Worm (Caenorhabditis elegans) whole organism, L1 larva: ENCODE results near the gene rrc-1.
A peak's percentile ranks its signal among the peaks of the same experiment; 100 is the strongest.

Experiments used
- C04F5.9 ChIP-seq: sonication (generic microtip); optimal IDR thresholded peaks from 2 replicates; lab custom pipeline; 2016; ENCODE audit warnings: missing genetic modification characterization, missing compliant biosample characterization
- C16A3.4 ChIP-seq: fragments of 150-350 bp; optimal IDR thresholded peaks from 2 replicates; lab custom pipeline; 2014; ENCODE audit warnings: missing biosample characterization, missing genetic modification characterization
- C34B4.2 ChIP-seq: sonication (generic microtip); optimal IDR thresholded peaks from 2 replicates; lab custom pipeline; 2017; ENCODE audit warnings: mild to moderate bottlenecking, missing genetic modification characterization, missing compliant biosample characterization
- Y116A8C.19 ChIP-seq: sonication (generic microtip); optimal IDR thresholded peaks from 2 replicates; lab custom pipeline; 2016; ENCODE audit warnings: missing compliant biosample characterization, missing genetic modification characterization, borderline replicate concordance
- aha-1 ChIP-seq: fragments of 150-350 bp; optimal IDR thresholded peaks from 2 replicates; lab custom pipeline; 2014; ENCODE audit warnings: missing biosample characterization, missing genetic modification characterization
- alr-1 ChIP-seq: fragments of 200-800 bp; sonication (Bioruptor generic); optimal IDR thresholded peaks from 2 replicates; lab custom pipeline; 2018; ENCODE audit warnings: borderline replicate concordance, mild to moderate bottlenecking, missing genetic modification characterization, missing compliant biosample characterization
- ama-1 ChIP-seq: fragments of 150-350 bp; optimal IDR thresholded peaks from 2 replicates; lab custom pipeline; 2014
- ceh-63 ChIP-seq: fragments of 200-800 bp; sonication (Bioruptor generic); optimal IDR thresholded peaks from 2 replicates; lab custom pipeline; 2018; ENCODE audit warnings: mild to moderate bottlenecking, missing genetic modification characterization, missing compliant biosample characterization
- ceh-82 ChIP-seq, 3 experiments: fragments of 150-350 bp in 1 of 3; sonication (generic microtip) in 2 of 3; optimal IDR thresholded peaks; 2 replicates each; lab custom pipeline; 2014 to 2017; ENCODE audit warnings: missing biosample characterization in 3 of 3, missing genetic modification characterization in 3 of 3
- ces-1 ChIP-seq: fragments of 150-350 bp; optimal IDR thresholded peaks from 2 replicates; lab custom pipeline; 2014; ENCODE audit warnings: missing biosample characterization, missing genetic modification reagents, missing genetic modification characterization
- efl-1 ChIP-seq, 4 experiments: fragments of 150-350 bp; optimal IDR thresholded peaks in 3 of 4; peaks in 1 of 4; 1 replicate in 1 of 4; 2 replicates in 3 of 4; lab custom pipeline; 2014; ENCODE audit warnings: missing biosample characterization in 2 of 4, missing genetic modification characterization in 2 of 4, missing genetic modification reagents in 2 of 4
- egl-27 ChIP-seq, 2 experiments: fragments of 150-350 bp in 1 of 2; sonication (generic microtip); optimal IDR thresholded peaks; 3 replicates each; lab custom pipeline; 2017 to 2018; ENCODE audit warnings: missing biosample characterization in 2 of 2, missing genetic modification characterization in 2 of 2, missing genetic modification reagents in 2 of 2
- elt-3 ChIP-seq, 6 experiments: fragments of 150-350 bp in 1 of 6; sonication (generic microtip); optimal IDR thresholded peaks; 2 replicates each; lab custom pipeline; 2017 to 2018; ENCODE audit warnings: missing biosample characterization in 6 of 6, missing genetic modification characterization in 6 of 6, inconsistent platforms in 1 of 6
- fkh-10 ChIP-seq: sonication (generic microtip); optimal IDR thresholded peaks from 2 replicates; lab custom pipeline; 2017; ENCODE audit warnings: missing biosample characterization, missing genetic modification reagents, missing genetic modification characterization
- fkh-4 ChIP-seq: sonication (generic microtip); optimal IDR thresholded peaks from 2 replicates; lab custom pipeline; 2016; ENCODE audit warnings: missing compliant biosample characterization, missing genetic modification characterization, borderline replicate concordance
- hlh-4 ChIP-seq: sonication (generic microtip); optimal IDR thresholded peaks from 2 replicates; lab custom pipeline; 2016; ENCODE audit warnings: mild to moderate bottlenecking, missing genetic modification characterization, missing compliant biosample characterization
- hpl-2 ChIP-seq: fragments of 150-350 bp; optimal IDR thresholded peaks from 2 replicates; lab custom pipeline; 2014; ENCODE audit warnings: missing biosample characterization, missing genetic modification reagents, missing genetic modification characterization
- irx-1 ChIP-seq: sonication (generic microtip); optimal IDR thresholded peaks from 2 replicates; lab custom pipeline; 2016; ENCODE audit warnings: missing genetic modification characterization, missing compliant biosample characterization
- jun-1 ChIP-seq: fragments of 150-350 bp; optimal IDR thresholded peaks from 2 replicates; lab custom pipeline; 2014; ENCODE audit warnings: missing biosample characterization, missing genetic modification reagents, missing genetic modification characterization
- lin-13 ChIP-seq: fragments of 150-350 bp; optimal IDR thresholded peaks from 2 replicates; lab custom pipeline; 2014; ENCODE audit warnings: missing biosample characterization, missing genetic modification reagents, missing genetic modification characterization
- lin-14 ChIP-seq: fragments of 200-800 bp; sonication (Bioruptor generic); optimal IDR thresholded peaks from 2 replicates; lab custom pipeline; 2018; ENCODE audit warnings: mild to moderate bottlenecking, missing genetic modification characterization, moderate library complexity, missing compliant biosample characterization
- lin-35 ChIP-seq, 2 experiments: fragments of 150-350 bp; optimal IDR thresholded peaks; 2 replicates each; lab custom pipeline; 2014; ENCODE audit warnings: missing biosample characterization in 2 of 2, missing genetic modification characterization in 2 of 2, missing genetic modification reagents in 2 of 2
- lin-39 ChIP-seq: fragments of 150-350 bp; optimal IDR thresholded peaks from 2 replicates; lab custom pipeline; 2014; ENCODE audit warnings: missing biosample characterization, missing genetic modification reagents, missing genetic modification characterization
- lir-3 ChIP-seq: sonication (generic microtip); optimal IDR thresholded peaks from 2 replicates; lab custom pipeline; 2016; ENCODE audit warnings: mild to moderate bottlenecking, missing genetic modification characterization, moderate library complexity, missing compliant biosample characterization; ENCODE audit not compliant: poor library complexity
- lsy-2 ChIP-seq, 2 experiments: fragments of 150-350 bp; optimal IDR thresholded peaks; 2 replicates each; lab custom pipeline; 2014; ENCODE audit warnings: missing biosample characterization in 2 of 2, missing genetic modification characterization in 2 of 2
- mab-9 ChIP-seq: fragments of 200-800 bp; sonication (Bioruptor generic); IDR thresholded peaks from 2 replicates; pipeline ENCODE4 v1.3.6; 2022; ENCODE audit warnings: missing genetic modification reagents, missing genetic modification characterization, missing compliant biosample characterization
- mep-1 ChIP-seq: fragments of 150-350 bp; optimal IDR thresholded peaks from 2 replicates; lab custom pipeline; 2014; ENCODE audit warnings: missing biosample characterization, missing genetic modification characterization
- nhr-11 ChIP-seq: fragments of 150-350 bp; optimal IDR thresholded peaks from 2 replicates; lab custom pipeline; 2014; ENCODE audit warnings: missing biosample characterization, missing genetic modification characterization
- nhr-12 ChIP-seq: sonication (generic microtip); optimal IDR thresholded peaks from 2 replicates; lab custom pipeline; 2017; ENCODE audit warnings: missing biosample characterization, missing genetic modification characterization
- nhr-20 ChIP-seq: sonication (generic microtip); optimal IDR thresholded peaks from 2 replicates; lab custom pipeline; 2016; ENCODE audit warnings: mild to moderate bottlenecking, missing genetic modification characterization, missing compliant biosample characterization
- nhr-47 ChIP-seq: sonication (generic microtip); optimal IDR thresholded peaks from 2 replicates; lab custom pipeline; 2016; ENCODE audit warnings: mild to moderate bottlenecking, missing genetic modification characterization, moderate library complexity, missing compliant biosample characterization
- nhr-71 ChIP-seq: sonication (generic microtip); optimal IDR thresholded peaks from 2 replicates; lab custom pipeline; 2016; ENCODE audit warnings: mild to moderate bottlenecking, missing genetic modification characterization, moderate library complexity, missing compliant biosample characterization
- nhr-77 ChIP-seq: fragments of 150-350 bp; optimal IDR thresholded peaks from 2 replicates; lab custom pipeline; 2014; ENCODE audit warnings: missing biosample characterization, missing genetic modification characterization
- nhr-84 ChIP-seq: sonication (generic microtip); optimal IDR thresholded peaks from 2 replicates; lab custom pipeline; 2017; ENCODE audit warnings: missing biosample characterization, missing genetic modification characterization
- nhr-90 ChIP-seq: sonication (generic microtip); optimal IDR thresholded peaks from 2 replicates; lab custom pipeline; 2016; ENCODE audit warnings: mild to moderate bottlenecking, missing genetic modification characterization, missing compliant biosample characterization; ENCODE audit not compliant: poor library complexity
- pax-3 ChIP-seq: fragments of 200-800 bp; sonication (Bioruptor generic); optimal IDR thresholded peaks from 2 replicates; lab custom pipeline; 2018; ENCODE audit warnings: mild to moderate bottlenecking, missing genetic modification characterization, moderate library complexity, missing compliant biosample characterization
- rnt-1 ChIP-seq: sonication (generic microtip); optimal IDR thresholded peaks from 2 replicates; lab custom pipeline; 2016; ENCODE audit warnings: mild to moderate bottlenecking, missing genetic modification characterization, moderate library complexity, missing compliant biosample characterization
- snpc-4 ChIP-seq: fragments of 150-350 bp; optimal IDR thresholded peaks from 2 replicates; lab custom pipeline; 2014; ENCODE audit warnings: missing biosample characterization, missing genetic modification characterization
- sox-4 ChIP-seq: sonication (generic microtip); optimal IDR thresholded peaks from 2 replicates; lab custom pipeline; 2016; ENCODE audit warnings: missing genetic modification characterization, missing compliant biosample characterization
- sptf-1 ChIP-seq: fragments of 150-350 bp; optimal IDR thresholded peaks from 2 replicates; lab custom pipeline; 2014; ENCODE audit warnings: missing biosample characterization, missing genetic modification characterization
- tbx-2 ChIP-seq: sonication (generic microtip); optimal IDR thresholded peaks from 2 replicates; lab custom pipeline; 2016; ENCODE audit warnings: missing genetic modification characterization, missing compliant biosample characterization
- unc-130 ChIP-seq: fragments of 150-350 bp; optimal IDR thresholded peaks from 2 replicates; lab custom pipeline; 2017; ENCODE audit warnings: missing biosample characterization, missing genetic modification characterization, inconsistent platforms
- unc-86 ChIP-seq: sonication (generic microtip); optimal IDR thresholded peaks from 2 replicates; lab custom pipeline; 2016; ENCODE audit warnings: missing genetic modification characterization, missing compliant biosample characterization
- unc-98 ChIP-seq: fragments of 200-800 bp; sonication (Bioruptor generic); IDR thresholded peaks from 2 replicates; pipeline ENCODE4 v1.3.6; 2022; ENCODE audit warnings: missing genetic modification characterization, missing compliant biosample characterization
- vab-15 ChIP-seq: sonication (generic microtip); optimal IDR thresholded peaks from 2 replicates; lab custom pipeline; 2017; ENCODE audit warnings: missing genotype, mild to moderate bottlenecking, missing genetic modification characterization, missing compliant biosample characterization
- zag-1 ChIP-seq: fragments of 150-350 bp; optimal IDR thresholded peaks from 2 replicates; lab custom pipeline; 2014; ENCODE audit warnings: missing biosample characterization, missing genetic modification characterization
- zip-4 ChIP-seq: fragments of 200-800 bp; sonication (Bioruptor generic); optimal IDR thresholded peaks from 2 replicates; lab custom pipeline; 2018; ENCODE audit warnings: mild to moderate bottlenecking, missing genetic modification characterization, moderate library complexity, missing compliant biosample characterization
- ztf-11 ChIP-seq, 2 experiments: sonication (generic microtip); optimal IDR thresholded peaks; 2 replicates each; lab custom pipeline; 2016 to 2017; ENCODE audit warnings: missing genetic modification characterization in 2 of 2, missing biosample characterization in 1 of 2, missing compliant biosample characterization in 1 of 2

Gene rrc-1

ce11 chrX:9837989-9838541 lies 7.0 kb upstream of the rrc-1 start, which contains the start of gene ipla-2 (continued):
- TF ChIP-seq irx-1 (tag; lab: Kevin White, UChicago) (peak; percentile 31), lin-13 (GFP tag; lab: Kevin White, UChicago) (peak; percentile 67), unc-98 (no peak), fkh-10 (GFP tag; lab: Kevin White, UChicago) (peak; percentile 46), lir-3 (no peak), elt-3 (tag; optimal IDR thresholded peaks at IDR 0.05; lab: Kevin White, UChicago) (no peak), efl-1 (optimal IDR thresholded peaks at IDR 0.05; lab: Kevin White, UChicago) (peak; percentile 26 to 30), efl-1 (GFP tag; optimal IDR thresholded peaks at IDR 0.05 in 1 of 2; lab: Kevin White, UChicago) (peak; percentile 34 to 65), lsy-2 (tag; optimal IDR thresholded peaks at IDR 0.05; lab: Kevin White, UChicago) (peak; percentile 59 to 70), ceh-82 (tag; optimal IDR thresholded peaks at IDR 0.05; lab: Kevin White, UChicago) (peak in 2 of 3 experiments; percentile 11 to 70), lin-35 (GFP tag; optimal IDR thresholded peaks at IDR 0.05; lab: Kevin White, UChicago) (peak; percentile 26 to 75), rnt-1 (tag; lab: Kevin White, UChicago) (peak; percentile 55), lin-14 (peak; percentile 94), aha-1 (tag; lab: Kevin White, UChicago) (no peak), tbx-2 (tag; lab: Kevin White, UChicago) (peak; percentile 67), nhr-12 (tag; lab: Kevin White, UChicago) (no peak), alr-1 (tag; lab: Kevin White, UChicago) (no peak), nhr-71 (tag; lab: Kevin White, UChicago) (peak; percentile 82), sptf-1 (tag; lab: Kevin White, UChicago) (no peak), Y116A8C.19 (tag; lab: Kevin White, UChicago) (no peak), nhr-11 (no peak), lin-39 (no peak), egl-27 (tag; optimal IDR thresholded peaks at IDR 0.05; lab: Kevin White, UChicago) (no peak), mab-9 (GFP tag; lab: Robert Waterston, UW) (no peak), ceh-63 (GFP tag; lab: Kevin White, UChicago) (no peak), sox-4 (tag; lab: Kevin White, UChicago) (no peak), C16A3.4 (tag; lab: Kevin White, UChicago) (peak; percentile 65), nhr-90 (tag; lab: Kevin White, UChicago) (peak; percentile 28), C04F5.9 (tag; lab: Kevin White, UChicago) (no peak), nhr-20 (tag; lab: Kevin White, UChicago) (peak; percentile 78), nhr-47 (tag; lab: Kevin White, UChicago) (peak; percentile 65), fkh-4 (tag; lab: Kevin White, UChicago) (no peak), nhr-84 (tag; lab: Kevin White, UChicago) (no peak), zag-1 (tag; lab: Kevin White, UChicago) (no peak), zip-4 (GFP tag; lab: Kevin White, UChicago) (no peak)
- TF ChIP-seq, all 84 proteins: peak for 38

ce11 chrX:9832370-9832769 lies 1.3 kb upstream of the rrc-1 start:
- TF ChIP-seq rnt-1 (tag; lab: Kevin White, UChicago), result peak; percentile 62
- no peak for TF ChIP-seq vab-15 (tag; lab: Kevin White, UChicago)
- no peak for TF ChIP-seq nhr-77
- no peak for TF ChIP-seq fkh-4 (tag; lab: Kevin White, UChicago)
- no peak for TF ChIP-seq alr-1 (tag; lab: Kevin White, UChicago)
- no peak for TF ChIP-seq C34B4.2 (tag; lab: Kevin White, UChicago)
- no peak for TF ChIP-seq fkh-10 (GFP tag; lab: Kevin White, UChicago)
- TF ChIP-seq ztf-11 (tag; optimal IDR thresholded peaks at IDR 0.05; lab: Kevin White, UChicago), result no peak
- peak; percentile 52 for TF ChIP-seq lin-14
- no peak for TF ChIP-seq C16A3.4 (tag; lab: Kevin White, UChicago)
- TF ChIP-seq hpl-2 (GFP tag; lab: Kevin White, UChicago), result no peak
- TF ChIP-seq nhr-20 (tag; lab: Kevin White, UChicago), result no peak
- no peak for TF ChIP-seq unc-130
- TF ChIP-seq pax-3 (tag; lab: Kevin White, UChicago), result no peak
- no peak for TF ChIP-seq ces-1 (GFP tag; lab: Kevin White, UChicago)
- peak in 1 of 2 experiments; percentile 3 for TF ChIP-seq lsy-2 (tag; optimal IDR thresholded peaks at IDR 0.05; lab: Kevin White, UChicago)
- no peak for TF ChIP-seq ama-1 (lab: Kevin White, UChicago)
- TF ChIP-seq lir-3, result no peak
- no peak for TF ChIP-seq zag-1 (tag; lab: Kevin White, UChicago)
- no peak for TF ChIP-seq jun-1
- TF ChIP-seq snpc-4, result no peak
- TF ChIP-seq unc-86 (tag; lab: Kevin White, UChicago), result no peak
- no peak for TF ChIP-seq ceh-63 (GFP tag; lab: Kevin White, UChicago)
- TF ChIP-seq mep-1 (tag; lab: Kevin White, UChicago), result no peak
- TF ChIP-seq hlh-4 (tag; lab: Kevin White, UChicago), result no peak
- no peak for TF ChIP-seq Y116A8C.19 (tag; lab: Kevin White, UChicago)
